Worm (Caenorhabditis elegans): ENCODE data around the gene C44C1.1.

Gene C44C1.1

DNA sequence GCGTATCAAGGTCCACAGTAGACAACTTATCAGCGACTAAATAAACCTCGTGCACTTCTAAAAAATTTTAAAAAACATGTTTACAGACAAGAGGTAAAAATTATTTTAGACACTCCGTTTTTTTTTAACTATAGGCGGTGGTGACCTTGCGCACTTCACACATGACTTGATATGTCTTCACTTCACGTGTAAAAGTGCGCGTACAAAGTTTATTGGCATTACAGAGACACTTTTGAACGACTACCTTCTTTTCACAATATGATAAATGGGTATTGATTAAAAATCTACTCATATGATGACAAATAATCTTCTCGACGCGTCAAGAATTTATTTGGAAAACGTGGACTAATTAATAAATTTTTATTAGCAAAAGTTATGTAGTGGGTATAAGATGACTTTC is 46.1 kb downstream of the C44C1.1 start:
- TF ChIP-seq ztf-11 (tag; optimal IDR thresholded peaks at IDR 0.05) = no peak
- TF ChIP-seq zip-8 (tag; optimal IDR thresholded peaks at IDR 0.05) = no peak
- no peak for TF ChIP-seq M03D4.4 (tag; optimal IDR thresholded peaks at IDR 0.05)
- TF ChIP-seq lin-32 (GFP tag; optimal IDR thresholded peaks at IDR 0.05) = no peak
- TF ChIP-seq lin-13 (tag; optimal IDR thresholded peaks at IDR 0.05) = no peak
- no peak for TF ChIP-seq unc-120 (tag; optimal IDR thresholded peaks at IDR 0.05; ENCODE audit: poor library complexity, severe bottlenecking)
- TF ChIP-seq ceh-43 (GFP tag; optimal IDR thresholded peaks at IDR 0.05) = no peak
- TF ChIP-seq unc-39 (tag; optimal IDR thresholded peaks at IDR 0.05) = no peak
- no peak for TF ChIP-seq mab-5 (tag; optimal IDR thresholded peaks at IDR 0.05)
- no peak for TF ChIP-seq mep-1 (tag; optimal IDR thresholded peaks at IDR 0.05)
- no peak for TF ChIP-seq bed-3 (GFP tag; optimal IDR thresholded peaks at IDR 0.05)
- TF ChIP-seq pha-4 (tag; optimal IDR thresholded peaks at IDR 0.05) = no peak
- TF ChIP-seq nhr-2 (tag; optimal IDR thresholded peaks at IDR 0.05) = no peak
- TF ChIP-seq sem-2 (GFP tag; optimal IDR thresholded peaks at IDR 0.05) = no peak
- TF ChIP-seq sptf-1 (tag; optimal IDR thresholded peaks at IDR 0.05) = no peak
- TF ChIP-seq hlh-1 (tag; optimal IDR thresholded peaks at IDR 0.05) = no peak
- no peak for TF ChIP-seq nhr-237 (tag; optimal IDR thresholded peaks at IDR 0.05)

DNA sequence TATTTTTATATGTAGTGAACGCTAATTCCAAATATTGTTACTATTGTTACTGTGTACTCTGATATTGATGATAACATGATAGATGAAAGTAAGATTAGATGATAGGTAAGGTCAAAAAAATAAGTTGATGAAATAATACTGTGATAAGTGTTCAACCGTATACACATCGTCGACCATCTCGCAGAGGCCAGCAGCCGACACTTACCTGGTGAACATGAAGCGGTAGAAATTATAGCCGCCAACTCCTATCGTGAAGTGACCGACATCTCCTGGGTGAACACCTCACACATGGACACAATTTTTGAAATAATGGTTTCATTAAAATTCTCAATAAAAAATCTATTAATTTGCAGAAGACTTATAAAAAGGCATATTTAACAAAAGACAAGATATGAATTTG is 46.8 kb downstream of the C44C1.1 start:
- TF ChIP-seq cnd-1 (tag; optimal IDR thresholded peaks at IDR 0.05) (no peak), lin-32 (GFP tag; optimal IDR thresholded peaks at IDR 0.05) (no peak), tbx-8 (GFP tag; optimal IDR thresholded peaks at IDR 0.05) (no peak), mab-5 (tag; optimal IDR thresholded peaks at IDR 0.05) (no peak), ceh-39 (tag; optimal IDR thresholded peaks at IDR 0.05) (no peak)

DNA sequence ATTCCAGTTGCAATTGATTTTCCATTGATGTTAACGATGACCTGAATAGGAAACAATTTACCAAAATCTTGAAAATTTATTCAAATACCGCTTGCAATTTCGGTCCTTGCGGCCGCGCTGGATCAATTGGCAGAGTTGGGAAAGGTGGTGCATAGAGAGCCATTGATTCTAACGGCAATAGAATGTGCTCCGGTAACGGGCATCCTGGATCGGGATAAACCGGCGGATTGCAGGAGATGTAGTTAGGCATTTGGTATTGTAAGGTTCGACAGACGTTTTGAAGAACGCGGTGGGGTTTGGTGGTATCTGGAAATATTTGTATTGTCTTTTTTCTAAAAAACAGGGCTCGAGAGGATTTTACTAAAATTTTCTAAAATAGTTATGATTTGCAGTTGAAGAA is 50.3 kb downstream of the C44C1.1 start:
- TF ChIP-seq mls-2 (tag; optimal IDR thresholded peaks at IDR 0.05) (no peak), bed-3 (GFP tag; optimal IDR thresholded peaks at IDR 0.05) (no peak), snpc-4 (tag; optimal IDR thresholded peaks at IDR 0.05) (no peak), nhr-237 (tag; optimal IDR thresholded peaks at IDR 0.05) (no peak), lsy-2 (tag; optimal IDR thresholded peaks at IDR 0.05) (no peak), nhr-2 (tag; optimal IDR thresholded peaks at IDR 0.05) (no peak), nhr-12 (tag; optimal IDR thresholded peaks at IDR 0.05) (no peak), nhr-76 (tag; optimal IDR thresholded peaks at IDR 0.05) (no peak), lin-13 (tag; optimal IDR thresholded peaks at IDR 0.05) (no peak), nhr-28 (tag; optimal IDR thresholded peaks at IDR 0.05) (no peak), sem-2 (GFP tag; optimal IDR thresholded peaks at IDR 0.05) (no peak), hlh-1 (tag; optimal IDR thresholded peaks at IDR 0.05) (no peak), sptf-1 (tag; optimal IDR thresholded peaks at IDR 0.05) (no peak)

All from whole organism, mixed stage, embryonic.